Worm (Caenorhabditis elegans): ENCODE data around the gene Y62H9A.12.

Y62H9A.12 gene

DNA sequence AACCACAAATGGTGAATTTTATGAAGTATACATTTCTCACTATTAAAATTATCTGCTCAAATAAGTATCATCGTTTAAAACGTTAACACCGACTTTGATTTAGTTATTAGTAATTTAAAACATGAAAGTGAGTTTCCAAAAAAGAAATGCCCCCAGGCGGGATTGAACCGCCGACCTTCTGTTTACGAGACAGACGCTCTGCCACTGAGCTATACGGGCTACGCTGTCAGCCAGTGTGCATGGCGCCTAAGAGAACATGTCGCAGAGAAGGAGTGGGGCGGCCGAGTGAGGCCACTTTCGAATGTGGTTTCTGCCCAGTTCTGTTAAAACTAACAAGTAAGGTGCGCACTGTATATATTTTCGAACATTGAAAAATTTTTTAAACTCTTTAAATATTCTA lies 21.0 kb downstream of the Y62H9A.12 start (continued):
- no peak for TF ChIP-seq lsy-2 (tag; optimal IDR thresholded peaks at IDR 0.05)
- no peak for TF ChIP-seq mep-1 (tag; optimal IDR thresholded peaks at IDR 0.05)
- TF ChIP-seq hlh-30 (tag; optimal IDR thresholded peaks at IDR 0.05; ENCODE audit: insufficient read depth): peak; percentile 46
- TF ChIP-seq nhr-77 (tag; optimal IDR thresholded peaks at IDR 0.05): peak; percentile 58
- peak; percentile 55 for TF ChIP-seq set-16 (GFP tag; IDR thresholded peaks at IDR 0.05)
- peak; percentile 31 for TF ChIP-seq ztf-7 (tag; optimal IDR thresholded peaks at IDR 0.05)
- TF ChIP-seq lin-29 (GFP tag; IDR thresholded peaks at IDR 0.05): no peak
- TF ChIP-seq nhr-41 (GFP tag; IDR thresholded peaks at IDR 0.05): 0 out of 2 replicates have a peak, but pooled peaks have one; percentile 33
- no peak for TF ChIP-seq ceh-82 (tag; optimal IDR thresholded peaks at IDR 0.05)
- peak; percentile 40 for TF ChIP-seq zfp-2 (tag; optimal IDR thresholded peaks at IDR 0.05)
- TF ChIP-seq dmd-9 (GFP tag; IDR thresholded peaks at IDR 0.05): peak; percentile 75
- TF ChIP-seq nhr-237 (tag; optimal IDR thresholded peaks at IDR 0.05): no peak
- peak; percentile 52; the same call in 1 of the 2 replicates for TF ChIP-seq F26F4.8 (GFP tag; conservative IDR thresholded peaks at IDR 0.05)
- TF ChIP-seq attf-4 (tag; optimal IDR thresholded peaks at IDR 0.05): no peak
- peak; percentile 89 for TF ChIP-seq vab-7 (GFP tag; IDR thresholded peaks at IDR 0.05)
- TF ChIP-seq F44E2.7 (GFP tag; IDR thresholded peaks at IDR 0.05): peak; percentile 63; the same call in 1 of the 2 replicates
- no peak for TF ChIP-seq lin-15B (tag; optimal IDR thresholded peaks at IDR 0.05)
- peak; percentile 72; the same call in 1 of the 2 replicates for TF ChIP-seq tra-1 (GFP tag; IDR thresholded peaks at IDR 0.05)
- no peak for TF ChIP-seq cey-2 (tag; optimal IDR thresholded peaks at IDR 0.05; ENCODE audit: borderline replicate concordance, insufficient read depth)
- TF ChIP-seq mxl-2 (GFP tag; conservative IDR thresholded peaks at IDR 0.05): no peak
- peak; percentile 91 for TF ChIP-seq dmd-8 (GFP tag; IDR thresholded peaks at IDR 0.05)
- 0 out of 2 replicates have a peak, but pooled peaks have one; percentile 16 for TF ChIP-seq ceh-44 (GFP tag; IDR thresholded peaks at IDR 0.05)
- peak; percentile 42 for TF ChIP-seq sdz-12 (GFP tag; optimal IDR thresholded peaks at IDR 0.05)

DNA sequence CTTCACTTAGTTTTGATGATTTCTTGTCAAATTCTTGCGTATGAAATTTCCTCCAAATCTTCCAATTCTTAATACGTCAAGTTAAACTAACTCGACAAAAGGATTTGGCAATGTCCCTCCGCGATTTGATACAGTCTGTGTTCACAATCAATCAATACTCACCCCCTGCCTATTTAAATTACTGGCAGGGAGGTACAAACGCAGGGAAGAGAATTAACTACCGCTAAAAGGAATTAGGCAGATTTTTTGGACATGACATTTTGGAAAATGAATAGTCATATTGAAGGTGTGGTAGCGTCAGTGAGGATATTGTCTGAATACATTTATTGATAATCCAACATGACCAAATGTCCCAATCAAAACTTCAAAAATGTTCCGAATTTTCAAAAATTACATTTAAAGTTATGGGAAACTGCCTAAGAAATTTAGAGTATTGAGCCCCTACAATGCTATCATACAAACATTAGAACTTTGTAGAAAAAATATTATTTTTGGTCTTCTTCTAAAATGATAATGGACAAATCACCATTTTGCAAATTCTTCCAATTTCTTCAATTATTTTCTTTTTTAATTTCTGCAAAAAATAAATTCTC lies 23.5 kb downstream of the Y62H9A.12 start:
- TF ChIP-seq zag-1 (tag; optimal IDR thresholded peaks at IDR 0.05) (peak; percentile 94), nhr-111 (GFP tag; optimal IDR thresholded peaks at IDR 0.05) (peak; percentile 36), snpc-1.2 (GFP tag; IDR thresholded peaks at IDR 0.05) (no peak; the same call in 1 of the 2 replicates), hmg-1.1 (GFP tag; IDR thresholded peaks at IDR 0.05) (peak; percentile 99), madf-9 (GFP tag; conservative IDR thresholded peaks at IDR 0.05) (peak; percentile 97), nhr-6 (tag; optimal IDR thresholded peaks at IDR 0.05) (peak; percentile 98), dve-1 (tag; optimal IDR thresholded peaks at IDR 0.05; ENCODE audit: insufficient read depth) (peak; percentile 100), vab-7 (GFP tag; IDR thresholded peaks at IDR 0.05) (peak; percentile 87), rbr-2 (tag; optimal IDR thresholded peaks at IDR 0.05) (peak; percentile 99), nhr-48 (tag; optimal IDR thresholded peaks at IDR 0.05) (peak; percentile 98), fkh-10 (GFP tag; optimal IDR thresholded peaks at IDR 0.05) (peak; percentile 98), zip-2 (tag; optimal IDR thresholded peaks at IDR 0.05) (peak; percentile 98), tag-97 (GFP tag; IDR thresholded peaks at IDR 0.05) (no peak), D1046.2 (GFP tag; IDR thresholded peaks at IDR 0.05) (peak; percentile 89; the same call in 1 of the 2 replicates), ces-1 (GFP tag; optimal IDR thresholded peaks at IDR 0.05) (peak; percentile 95), lin-38 (GFP tag; IDR thresholded peaks at IDR 0.05) (peak; percentile 88), unc-62 (GFP tag; optimal IDR thresholded peaks at IDR 0.05 in 1 of 2) (peak; percentile 91 to 100), unc-62 (tag; optimal IDR thresholded peaks at IDR 0.05) (peak; percentile 93), Y5F2A.4 (GFP tag; optimal IDR thresholded peaks at IDR 0.05) (peak; percentile 91), mdl-1 (tag; optimal IDR thresholded peaks at IDR 0.05) (peak; percentile 90 to 92), dmd-9 (GFP tag; IDR thresholded peaks at IDR 0.05) (peak; percentile 88), nhr-10 (tag; optimal IDR thresholded peaks at IDR 0.05) (peak; percentile 99), nhr-25 (tag; optimal IDR thresholded peaks at IDR 0.05; ENCODE audit: borderline replicate concordance, insufficient read depth) (peak; percentile 97), arid-1 (GFP tag; conservative IDR thresholded peaks at IDR 0.05) (peak; percentile 66), T26A8.4 (GFP tag; IDR thresholded peaks at IDR 0.05) (peak; percentile 99), cey-2 (tag; optimal IDR thresholded peaks at IDR 0.05; ENCODE audit: borderline replicate concordance, insufficient read depth) (peak; percentile 55), gei-8 (GFP tag; optimal IDR thresholded peaks at IDR 0.05) (peak; percentile 88), ceh-62 (tag; optimal IDR thresholded peaks at IDR 0.05) (no peak), daf-12 (tag; optimal IDR thresholded peaks at IDR 0.05) (no peak), lim-7 (GFP tag; IDR thresholded peaks at IDR 0.05) (no peak)
